Fruit fly (Drosophila melanogaster): ENCODE measurements around the gene CG2681.
A peak's percentile ranks its signal among the peaks of the same experiment; 100 is the strongest.

dm6 chrX:2661758-2662157, 46.7 kb upstream of the CG2681 start:
- TF ChIP-seq Clk (GFP tag; optimal IDR thresholded peaks at IDR 0.05) (no peak), toe (GFP tag; optimal IDR thresholded peaks at IDR 0.05) (no peak), CG14711 (tag; optimal IDR thresholded peaks at IDR 0.05) (no peak), CG7101 (tag; optimal IDR thresholded peaks at IDR 0.05) (no peak), cnc (optimal IDR thresholded peaks at IDR 0.05) (peak in 1 of 2 experiments; percentile 22), ovo (GFP tag; optimal IDR thresholded peaks at IDR 0.05) (no peak), cic (GFP tag; optimal IDR thresholded peaks at IDR 0.05) (peak; percentile 23), CG5204 (GFP tag; optimal IDR thresholded peaks at IDR 0.05) (no peak), Hr96 (GFP tag; optimal IDR thresholded peaks at IDR 0.05) (no peak), Crg-1 (GFP tag; optimal IDR thresholded peaks at IDR 0.05) (no peak), CG7045 (GFP tag; optimal IDR thresholded peaks at IDR 0.05) (no peak)
